Worm (Caenorhabditis elegans) whole organism, L1 larva: ENCODE measurements around the gene C48B4.7.

Experiments used
- ama-1 ChIP-seq: fragments of 150-350 bp; optimal IDR thresholded peaks from 2 replicates; lab custom pipeline; 2014
- ceh-90 ChIP-seq: sonication (generic microtip); optimal IDR thresholded peaks from 2 replicates; lab custom pipeline; 2016; ENCODE audit warnings: missing genetic modification characterization, missing compliant biosample characterization
- egl-27 ChIP-seq, 2 experiments: fragments of 150-350 bp in 1 of 2; sonication (generic microtip); optimal IDR thresholded peaks; 3 replicates each; lab custom pipeline; 2017 to 2018; ENCODE audit warnings: missing biosample characterization in 2 of 2, missing genetic modification characterization in 2 of 2, missing genetic modification reagents in 2 of 2
- fos-1 ChIP-seq: fragments of 150-350 bp; optimal IDR thresholded peaks from 2 replicates; lab custom pipeline; 2014; ENCODE audit warnings: missing biosample characterization, missing genetic modification characterization
- lin-13 ChIP-seq: fragments of 150-350 bp; optimal IDR thresholded peaks from 2 replicates; lab custom pipeline; 2014; ENCODE audit warnings: missing biosample characterization, missing genetic modification reagents, missing genetic modification characterization
- mep-1 ChIP-seq: fragments of 150-350 bp; optimal IDR thresholded peaks from 2 replicates; lab custom pipeline; 2014; ENCODE audit warnings: missing biosample characterization, missing genetic modification characterization
- nhr-20 ChIP-seq: sonication (generic microtip); optimal IDR thresholded peaks from 2 replicates; lab custom pipeline; 2016; ENCODE audit warnings: mild to moderate bottlenecking, missing genetic modification characterization, missing compliant biosample characterization
- nhr-237 ChIP-seq: fragments of 150-350 bp; optimal IDR thresholded peaks from 2 replicates; lab custom pipeline; 2014; ENCODE audit warnings: missing biosample characterization, missing genetic modification characterization
- rnt-1 ChIP-seq: sonication (generic microtip); optimal IDR thresholded peaks from 2 replicates; lab custom pipeline; 2016; ENCODE audit warnings: mild to moderate bottlenecking, missing genetic modification characterization, moderate library complexity, missing compliant biosample characterization
- sup-37 ChIP-seq: fragments of 200-800 bp; sonication (Bioruptor generic); optimal IDR thresholded peaks from 2 replicates; lab custom pipeline; 2018; ENCODE audit warnings: mild to moderate bottlenecking, missing genetic modification characterization, missing compliant biosample characterization
- tlp-1 ChIP-seq: fragments of 150-350 bp; optimal IDR thresholded peaks from 2 replicates; lab custom pipeline; 2014; ENCODE audit warnings: missing biosample characterization, missing genetic modification characterization
- ztf-11 ChIP-seq, 2 experiments: sonication (generic microtip); optimal IDR thresholded peaks; 2 replicates each; lab custom pipeline; 2016 to 2017; ENCODE audit warnings: missing genetic modification characterization in 2 of 2, missing biosample characterization in 1 of 2, missing compliant biosample characterization in 1 of 2
- ztf-4 ChIP-seq: fragments of 150-350 bp; optimal IDR thresholded peaks from 2 replicates; lab custom pipeline; 2014; ENCODE audit warnings: missing biosample characterization, missing genetic modification characterization

DNA sequence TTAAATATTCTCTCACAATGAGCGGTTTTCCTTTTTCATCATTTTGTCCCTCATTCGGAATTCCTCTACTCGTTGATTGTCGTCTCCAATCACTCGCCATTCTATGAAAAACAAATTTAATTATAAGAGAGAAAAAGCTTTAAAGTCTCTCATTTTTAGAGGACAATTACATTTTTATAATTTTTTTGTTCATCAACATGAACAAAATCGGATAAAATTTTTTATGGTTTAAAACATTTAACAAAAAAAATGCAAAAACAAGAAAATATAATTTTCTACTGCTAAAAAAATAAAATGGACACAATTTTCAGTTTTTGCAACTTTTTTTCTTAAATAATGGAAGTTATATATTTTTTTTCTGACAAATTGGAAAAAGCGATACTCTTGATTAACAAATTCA lies 43.1 kb downstream of the C48B4.7 start, which contains the start of gene F55H2.7:
- TF ChIP-seq ceh-90 (tag; lab: Kevin White, UChicago) (no peak), lin-13 (GFP tag; lab: Kevin White, UChicago) (no peak), nhr-20 (tag; lab: Kevin White, UChicago) (no peak), egl-27 (tag; optimal IDR thresholded peaks at IDR 0.05; lab: Kevin White, UChicago) (no peak), sup-37 (GFP tag; lab: Kevin White, UChicago) (no peak), ztf-4 (tag; lab: Kevin White, UChicago) (no peak), fos-1 (tag; lab: Kevin White, UChicago) (no peak), mep-1 (tag; lab: Kevin White, UChicago) (no peak), tlp-1 (tag; lab: Kevin White, UChicago) (no peak), ama-1 (no peak), rnt-1 (no peak), nhr-237 (no peak), ztf-11 (tag; optimal IDR thresholded peaks at IDR 0.05; lab: Kevin White, UChicago) (no peak)
